Fruit fly (Drosophila melanogaster) whole organism, embryonic: ENCODE results near the gene Prx5.

Experiments
- Adf1 ChIP-seq: fragments of 200-800 bp; sonication (Bioruptor generic); IDR thresholded peaks from 2 replicates; pipeline ENCODE4 v1.3.6; 2022; ENCODE audit warnings: missing biosample characterization, missing genetic modification characterization
- B-H1 ChIP-seq: fragments of 200-800 bp; sonication (Bioruptor generic); IDR thresholded peaks from 3 replicates; pipeline ENCODE4 v1.3.6; 2022; ENCODE audit warnings: missing biosample characterization, missing genetic modification characterization
- Bdp1 ChIP-seq: fragments of 200-800 bp; sonication (Bioruptor generic); optimal IDR thresholded peaks from 3 replicates; lab custom pipeline; 2016; ENCODE audit warnings: missing biosample characterization, missing genetic modification characterization
- CG10147 ChIP-seq: fragments of 200-800 bp; sonication (Bioruptor generic); optimal IDR thresholded peaks from 2 replicates; lab custom pipeline; 2019; ENCODE audit warnings: missing biosample characterization, mild to moderate bottlenecking, missing genetic modification characterization, moderate library complexity
- CG10565 ChIP-seq: fragments of 200-800 bp; sonication (Bioruptor generic); optimal IDR thresholded peaks from 3 replicates; lab custom pipeline; 2016; ENCODE audit warnings: missing biosample characterization, mild to moderate bottlenecking, missing genetic modification characterization
- CG10959 ChIP-seq: fragments of 200-800 bp; sonication (Bioruptor generic); IDR thresholded peaks from 2 replicates; pipeline ENCODE4 v1.3.6; 2022; ENCODE audit warnings: missing biosample characterization, missing genetic modification characterization
- CG12236 ChIP-seq: fragments of 200-800 bp; sonication (Bioruptor generic); optimal IDR thresholded peaks from 2 replicates; lab custom pipeline; 2016; ENCODE audit warnings: missing biosample characterization, missing genetic modification characterization
- CG12942 ChIP-seq: fragments of 200-800 bp; sonication (Bioruptor generic); optimal IDR thresholded peaks from 3 replicates; lab custom pipeline; 2016; ENCODE audit warnings: missing biosample characterization, missing genetic modification characterization
- CG13123 ChIP-seq: fragments of 200-800 bp; sonication (Bioruptor generic); optimal IDR thresholded peaks from 2 replicates; lab custom pipeline; 2016; ENCODE audit warnings: missing biosample characterization, missing genetic modification characterization
- CG15601 ChIP-seq: fragments of 200-800 bp; sonication (Bioruptor generic); optimal IDR thresholded peaks from 3 replicates; lab custom pipeline; 2019; ENCODE audit warnings: missing biosample characterization, mild to moderate bottlenecking, missing genetic modification characterization, moderate library complexity
- CG17186 ChIP-seq: fragments of 200-800 bp; sonication (Bioruptor generic); optimal IDR thresholded peaks from 3 replicates; lab custom pipeline; 2017; ENCODE audit warnings: missing biosample characterization, missing genetic modification reagents, missing genetic modification characterization
- CG17802 ChIP-seq: fragments of 200-800 bp; sonication (Bioruptor generic); optimal IDR thresholded peaks from 2 replicates; lab custom pipeline; 2018; ENCODE audit warnings: missing biosample characterization, mild to moderate bottlenecking, missing genetic modification characterization, moderate library complexity
- CG18011 ChIP-seq: fragments of 200-800 bp; sonication (Bioruptor generic); optimal IDR thresholded peaks from 2 replicates; lab custom pipeline; 2017; ENCODE audit warnings: missing biosample characterization, missing genetic modification characterization, mild to moderate bottlenecking, moderate library complexity, missing genotype
- CG18764 ChIP-seq: fragments of 200-800 bp; sonication (Bioruptor generic); optimal IDR thresholded peaks from 3 replicates; lab custom pipeline; 2016; ENCODE audit warnings: missing biosample characterization, missing genetic modification characterization
- CG2889 ChIP-seq: fragments of 200-800 bp; sonication (Bioruptor generic); IDR thresholded peaks from 3 replicates; pipeline ENCODE4 v1.3.6; 2022; ENCODE audit warnings: missing biosample characterization, missing genetic modification characterization
- CG34376 ChIP-seq: fragments of 200-800 bp; sonication (Bioruptor generic); optimal IDR thresholded peaks from 2 replicates; lab custom pipeline; 2018; ENCODE audit warnings: missing biosample characterization, mild to moderate bottlenecking, missing genetic modification characterization
- CG3838 ChIP-seq: fragments of 200-800 bp; sonication (Bioruptor generic); optimal IDR thresholded peaks from 3 replicates; lab custom pipeline; 2016; ENCODE audit warnings: missing biosample characterization, missing genetic modification characterization
- CG4424 ChIP-seq: fragments of 200-800 bp; sonication (Bioruptor generic); optimal IDR thresholded peaks from 3 replicates; lab custom pipeline; 2016; ENCODE audit warnings: missing biosample characterization, missing genetic modification characterization
- CG8944 ChIP-seq: fragments of 200-800 bp; sonication (Bioruptor generic); optimal IDR thresholded peaks from 3 replicates; lab custom pipeline; 2016; ENCODE audit warnings: missing biosample characterization, missing genetic modification characterization
- CG9609 ChIP-seq: fragments of 200-800 bp; sonication (Bioruptor generic); optimal IDR thresholded peaks from 3 replicates; lab custom pipeline; 2016; ENCODE audit warnings: missing biosample characterization, missing genetic modification characterization
- CoRest ChIP-seq: fragments of 200-800 bp; sonication (Bioruptor generic); optimal IDR thresholded peaks from 3 replicates; lab custom pipeline; 2018; ENCODE audit warnings: missing biosample characterization, mild to moderate bottlenecking, missing genetic modification characterization, moderate library complexity
- Dek ChIP-seq: fragments of 200-800 bp; sonication (Bioruptor generic); optimal IDR thresholded peaks from 3 replicates; lab custom pipeline; 2019; ENCODE audit warnings: missing biosample characterization, mild to moderate bottlenecking, missing genetic modification characterization, moderate library complexity
- HLHmδ ChIP-seq: fragments of 200-800 bp; sonication (Bioruptor generic); optimal IDR thresholded peaks from 2 replicates; lab custom pipeline; 2018; ENCODE audit warnings: missing biosample characterization, mild to moderate bottlenecking, missing genetic modification characterization, moderate library complexity
- Hmr ChIP-seq: fragments of 200-800 bp; sonication (Bioruptor generic); optimal IDR thresholded peaks from 3 replicates; lab custom pipeline; 2017; ENCODE audit warnings: mild to moderate bottlenecking, missing biosample characterization, missing genetic modification reagents, missing genetic modification characterization
- Hr39 ChIP-seq: fragments of >200 bp; optimal IDR thresholded peaks from 2 replicates; lab custom pipeline; 2017
- Med ChIP-seq: fragments of 200-800 bp; sonication (Bioruptor generic); peaks from one replicate; lab custom pipeline; 2016; ENCODE audit warnings: missing biosample characterization, missing genetic modification characterization, mild to moderate bottlenecking, inconsistent platforms, moderate library complexity
- NC2α ChIP-seq: fragments of 200-800 bp; sonication (Bioruptor generic); optimal IDR thresholded peaks from 2 replicates; lab custom pipeline; 2016; ENCODE audit warnings: missing biosample characterization, missing genetic modification characterization
- NC2β ChIP-seq: fragments of 200-800 bp; sonication (Bioruptor generic); optimal IDR thresholded peaks from 2 replicates; lab custom pipeline; 2016; ENCODE audit warnings: missing biosample characterization, missing genetic modification characterization
- NK7.1 ChIP-seq: fragments of 200-800 bp; sonication (Bioruptor generic); optimal IDR thresholded peaks from 3 replicates; lab custom pipeline; 2016; ENCODE audit warnings: missing biosample characterization, missing genetic modification characterization
- Nf-YB ChIP-seq: fragments of 200-800 bp; sonication (Bioruptor generic); optimal IDR thresholded peaks from 3 replicates; lab custom pipeline; 2019; ENCODE audit warnings: missing biosample characterization, mild to moderate bottlenecking, missing genetic modification characterization, moderate library complexity
- Opbp ChIP-seq: fragments of 200-800 bp; sonication (Bioruptor generic); IDR thresholded peaks from 3 replicates; pipeline ENCODE4 v1.3.6; 2022; ENCODE audit warnings: missing biosample characterization, missing genetic modification characterization; ENCODE audit not compliant: partially characterized antibody
- PHDP ChIP-seq: fragments of 200-800 bp; sonication (Bioruptor generic); optimal IDR thresholded peaks from 3 replicates; lab custom pipeline; 2018; ENCODE audit warnings: missing biosample characterization, mild to moderate bottlenecking, missing genetic modification characterization, moderate library complexity
- Scr ChIP-seq: fragments of 200-800 bp; sonication (Bioruptor generic); IDR thresholded peaks from 2 replicates; pipeline ENCODE4 v1.3.6; 2022; ENCODE audit warnings: missing biosample characterization, missing genetic modification characterization; ENCODE audit not compliant: partially characterized antibody
- Sry-δ ChIP-seq: fragments of 200-800 bp; sonication (Bioruptor generic); optimal IDR thresholded peaks from 2 replicates; lab custom pipeline; 2016; ENCODE audit warnings: missing biosample characterization, missing genetic modification characterization
- Xrp1 ChIP-seq: fragments of 200-800 bp; sonication (Bioruptor generic); IDR thresholded peaks from 2 replicates; pipeline ENCODE4 v1.3.6; 2022; ENCODE audit warnings: missing biosample characterization, missing genetic modification characterization
- ac ChIP-seq: fragments of 200-800 bp; sonication (Bioruptor generic); optimal IDR thresholded peaks from 3 replicates; lab custom pipeline; 2017; ENCODE audit warnings: missing biosample characterization, mild to moderate bottlenecking, missing genetic modification characterization
- ara ChIP-seq: fragments of 200-800 bp; sonication (Bioruptor generic); IDR thresholded peaks from 2 replicates; pipeline ENCODE4 v1.3.6; 2022; ENCODE audit warnings: missing biosample characterization, missing genetic modification characterization
- chinmo ChIP-seq: fragments of 200-800 bp; sonication (Bioruptor generic); IDR thresholded peaks from 4 replicates; pipeline ENCODE4 v1.3.6; 2022; ENCODE audit warnings: missing biosample characterization, missing genetic modification characterization; ENCODE audit not compliant: partially characterized antibody
- ci ChIP-seq: fragments of 200-800 bp; sonication (Bioruptor generic); IDR thresholded peaks from 3 replicates; pipeline ENCODE4 v1.3.6; 2022; ENCODE audit warnings: missing biosample characterization, missing genetic modification characterization
- dan ChIP-seq: fragments of 200-800 bp; sonication (Bioruptor generic); IDR thresholded peaks from 2 replicates; pipeline ENCODE4 v1.3.6; 2022; ENCODE audit warnings: missing biosample characterization, missing genetic modification characterization
- dmrt99B ChIP-seq: fragments of 200-800 bp; sonication (Bioruptor generic); optimal IDR thresholded peaks from 2 replicates; lab custom pipeline; 2018; ENCODE audit warnings: missing biosample characterization, mild to moderate bottlenecking, missing genetic modification characterization, moderate library complexity
- hkb ChIP-seq, 2 experiments: fragments of 200-800 bp in 1 of 2; fragments of >200 bp in 1 of 2; sonication (Bioruptor generic) in 1 of 2; IDR thresholded peaks in 1 of 2; optimal IDR thresholded peaks in 1 of 2; 2 replicates each; pipeline versions ENCODE4 v1.3.6 to Lab custom; 2017 to 2022; ENCODE audit warnings: missing biosample characterization in 1 of 2, missing genetic modification characterization in 1 of 2
- lbe ChIP-seq: fragments of 200-800 bp; sonication (Bioruptor generic); optimal IDR thresholded peaks from 2 replicates; lab custom pipeline; 2016; ENCODE audit warnings: missing biosample characterization, mild to moderate bottlenecking, missing genetic modification characterization
- nmo ChIP-seq: fragments of 200-800 bp; sonication (Bioruptor generic); optimal IDR thresholded peaks from 2 replicates; lab custom pipeline; 2018; ENCODE audit warnings: missing biosample characterization, mild to moderate bottlenecking, missing genetic modification characterization, moderate library complexity
- otp ChIP-seq: fragments of 200-800 bp; sonication (Bioruptor generic); IDR thresholded peaks from 3 replicates; pipeline ENCODE4, ENCODE4 v1.3.6; 2022; ENCODE audit warnings: missing biosample characterization, missing genetic modification characterization
- vvl ChIP-seq: fragments of 200-800 bp; sonication (Bioruptor generic); IDR thresholded peaks from 2 replicates; pipeline ENCODE4 v1.3.6; 2022; ENCODE audit warnings: missing biosample characterization, missing genetic modification characterization
- wek ChIP-seq: fragments of 200-800 bp; sonication (Bioruptor generic); optimal IDR thresholded peaks from 3 replicates; lab custom pipeline; 2018; ENCODE audit warnings: missing biosample characterization, mild to moderate bottlenecking, missing genetic modification characterization, moderate library complexity

Prx5 gene

DNA sequence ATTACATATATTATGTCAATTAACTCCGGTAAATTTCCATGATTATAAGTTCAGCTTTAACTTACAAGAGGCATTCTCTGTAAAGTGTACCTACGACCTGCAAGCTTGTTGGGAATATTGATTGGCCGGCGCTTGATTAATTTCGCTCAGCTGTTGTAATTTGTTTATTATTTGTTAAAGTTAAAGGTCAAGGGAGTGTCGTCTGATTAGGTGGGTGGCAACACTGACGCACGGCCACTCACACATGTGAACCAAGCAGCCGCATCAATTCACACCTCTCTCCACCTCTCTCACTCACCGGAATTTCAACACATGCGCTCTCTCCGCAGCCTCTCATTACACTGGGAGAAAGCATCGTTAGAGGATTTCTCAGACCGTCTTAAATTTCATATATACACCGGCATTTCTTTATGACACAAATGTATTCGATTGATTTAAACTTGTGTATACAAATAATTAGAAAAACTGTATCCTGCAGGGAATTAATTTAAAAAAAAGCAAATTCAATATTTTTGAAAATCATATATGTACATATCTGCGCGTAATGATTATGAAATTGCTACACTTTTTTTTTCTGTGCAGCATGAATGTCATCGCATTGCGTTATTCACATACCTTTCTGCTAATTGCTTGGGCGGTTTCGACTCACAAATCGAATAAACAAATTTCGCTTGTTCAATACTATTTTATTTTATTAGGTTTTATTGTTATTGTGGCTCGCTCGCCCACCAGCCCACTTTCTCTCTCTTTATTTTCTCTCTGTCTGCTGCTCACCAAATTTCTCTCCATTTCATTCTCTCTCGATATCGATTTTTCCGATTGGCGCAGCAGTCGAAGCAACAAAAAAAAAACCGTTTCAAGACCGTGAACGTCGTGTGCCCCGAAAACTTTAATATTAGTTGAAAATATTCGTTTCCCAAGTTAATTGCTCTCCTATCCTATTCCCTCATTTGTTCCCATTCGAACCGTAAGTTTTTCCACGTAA, 5.2 kb upstream of the Prx5 start:
- TF ChIP-seq PHDP (tag; lab: Kevin White, UChicago): peak; percentile 94
- TF ChIP-seq Bdp1: peak; percentile 85
- TF ChIP-seq CG18764 (GFP tag; lab: Kevin White, UChicago): peak; percentile 90
- TF ChIP-seq nmo (GFP tag; lab: Kevin White, UChicago): peak; percentile 95
- peak; percentile 81 for TF ChIP-seq ara
- TF ChIP-seq CG10959: peak; percentile 78
- TF ChIP-seq CG17802 (tag; lab: Kevin White, UChicago): peak; percentile 54
- 0 out of 4 replicates have a peak, but pooled peaks have one; percentile 32 for TF ChIP-seq chinmo (GFP tag; lab: Robert Waterston, UW)
- TF ChIP-seq CG8944 (GFP tag; lab: Kevin White, UChicago): peak; percentile 87
- TF ChIP-seq CG3838 (GFP tag; lab: Kevin White, UChicago): peak; percentile 72
- peak; percentile 60 for TF ChIP-seq wek (GFP tag; lab: Kevin White, UChicago)
- TF ChIP-seq CoRest (tag; lab: Kevin White, UChicago): peak; percentile 96
- TF ChIP-seq Xrp1 (GFP tag; lab: Robert Waterston, UW): peak; percentile 93
- TF ChIP-seq Nf-YB: peak; percentile 83
- no peak for TF ChIP-seq Hr39 (lab: Kevin White, UChicago)
- TF ChIP-seq CG13123 (GFP tag; lab: Kevin White, UChicago): peak; percentile 81
- peak; percentile 88 for TF ChIP-seq NC2β (GFP tag; lab: Kevin White, UChicago)
- no peak for TF ChIP-seq Opbp (GFP tag; lab: Robert Waterston, UW)
- peak; percentile 93 for TF ChIP-seq vvl (GFP tag; lab: Robert Waterston, UW)
- no peak for TF ChIP-seq HLHmδ (GFP tag; lab: Kevin White, UChicago)
- peak; percentile 75 for TF ChIP-seq CG18011 (GFP tag; lab: Kevin White, UChicago)
- no peak for TF ChIP-seq lbe (GFP tag; lab: Kevin White, UChicago)
- TF ChIP-seq dan (GFP tag; lab: Robert Waterston, UW): peak; percentile 31; the same call in 1 of the 2 replicates
- TF ChIP-seq Sry-δ (GFP tag; lab: Kevin White, UChicago): peak; percentile 55
- TF ChIP-seq CG34376 (GFP tag; lab: Kevin White, UChicago): peak; percentile 86
- TF ChIP-seq Med: peak; percentile 94
- no peak for TF ChIP-seq hkb (optimal IDR thresholded peaks at IDR 0.05; lab: Kevin White, UChicago)
- TF ChIP-seq hkb (GFP tag; IDR thresholded peaks at IDR 0.05; lab: Robert Waterston, UW): peak; percentile 90
- peak; percentile 88 for TF ChIP-seq NC2α
- TF ChIP-seq ci (GFP tag; lab: Robert Waterston, UW): peak; percentile 93
- TF ChIP-seq Scr (GFP tag; lab: Robert Waterston, UW): no peak
- peak; percentile 88 for TF ChIP-seq CG12942 (GFP tag; lab: Kevin White, UChicago)
- peak; percentile 73 for TF ChIP-seq CG17186 (GFP tag; lab: Kevin White, UChicago)
- peak; percentile 67 for TF ChIP-seq Adf1 (GFP tag; lab: Robert Waterston, UW)
- TF ChIP-seq dmrt99B (tag; lab: Kevin White, UChicago): peak; percentile 95
- TF ChIP-seq Hmr (GFP tag; lab: Kevin White, UChicago): peak; percentile 95
- peak; percentile 65; the same call in 2 of the 3 replicates for TF ChIP-seq otp (GFP tag; lab: Robert Waterston, UW)
- peak; percentile 93 for TF ChIP-seq CG12236 (GFP tag; lab: Kevin White, UChicago)
- peak; percentile 73 for TF ChIP-seq CG10565 (GFP tag; lab: Kevin White, UChicago)
- TF ChIP-seq CG9609 (GFP tag; lab: Kevin White, UChicago): peak; percentile 93
- TF ChIP-seq CG2889 (GFP tag; lab: Robert Waterston, UW): peak; percentile 71; the same call in 2 of the 3 replicates
- peak; percentile 92 for TF ChIP-seq CG15601 (tag; lab: Kevin White, UChicago)
- peak; percentile 78 for TF ChIP-seq NK7.1 (GFP tag; lab: Kevin White, UChicago)
- peak; percentile 94 for TF ChIP-seq CG4424
- peak; percentile 83 for TF ChIP-seq B-H1 (GFP tag; lab: Robert Waterston, UW)
- peak; percentile 93 for TF ChIP-seq CG10147 (GFP tag; lab: Kevin White, UChicago)
- peak; percentile 89 for TF ChIP-seq Dek (tag; lab: Kevin White, UChicago)
- TF ChIP-seq ac: peak; percentile 78
